Worm (Caenorhabditis elegans) whole organism, L4/young adult: ENCODE data around the gene cdh-8.

Experiments used
- W03F9.2 ChIP-seq: fragments of 150-350 bp; optimal IDR thresholded peaks from 2 replicates; lab custom pipeline; 2014; ENCODE audit warnings: missing biosample characterization, missing genetic modification characterization
- dao-5 ChIP-seq: sonication (generic microtip); optimal IDR thresholded peaks from 2 replicates; lab custom pipeline; 2016; ENCODE audit warnings: missing genotype, missing genetic modification characterization, moderate library complexity, missing compliant biosample characterization
- him-1 ChIP-seq: sonication (generic microtip); optimal IDR thresholded peaks from 2 replicates; lab custom pipeline; 2016; ENCODE audit warnings: missing genotype, missing genetic modification reagents, missing genetic modification characterization, missing compliant biosample characterization

DNA sequence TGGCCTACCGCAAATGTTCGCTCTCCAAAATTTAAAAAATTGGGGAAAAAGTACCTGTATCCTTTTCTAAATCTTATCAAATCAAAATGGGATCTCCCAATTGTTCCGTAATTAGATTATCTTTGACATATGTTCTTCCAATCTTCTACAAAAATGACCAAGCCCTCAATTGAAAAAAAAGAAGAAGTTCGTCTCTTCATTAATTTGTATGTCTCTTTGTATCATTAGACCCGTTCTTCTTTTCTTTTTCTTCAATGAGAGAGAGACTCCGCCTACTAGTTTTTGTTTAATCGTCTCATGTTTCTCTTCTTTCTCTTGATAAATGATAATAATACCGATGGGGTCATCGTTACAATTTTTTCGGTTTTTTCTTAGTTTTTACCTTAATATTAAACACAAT, 36.3 kb upstream of the cdh-8 start:
- TF ChIP-seq dao-5 (tag; lab: Kevin White, UChicago) (no peak), him-1 (tag; lab: Kevin White, UChicago) (no peak), W03F9.2 (tag; lab: Kevin White, UChicago) (no peak)
